Worm (Caenorhabditis elegans) whole organism, L2 larva: ENCODE measurements around the gene ZK512.11.

Source experiments
- nhr-237 ChIP-seq: fragments of 150-350 bp; optimal IDR thresholded peaks from 2 replicates; lab custom pipeline; 2014; ENCODE audit warnings: missing biosample characterization, missing genetic modification characterization
- skn-1 ChIP-seq: sonication (generic microtip); optimal IDR thresholded peaks from 2 replicates; lab custom pipeline; 2017; ENCODE audit warnings: missing biosample characterization, missing genetic modification characterization

DNA sequence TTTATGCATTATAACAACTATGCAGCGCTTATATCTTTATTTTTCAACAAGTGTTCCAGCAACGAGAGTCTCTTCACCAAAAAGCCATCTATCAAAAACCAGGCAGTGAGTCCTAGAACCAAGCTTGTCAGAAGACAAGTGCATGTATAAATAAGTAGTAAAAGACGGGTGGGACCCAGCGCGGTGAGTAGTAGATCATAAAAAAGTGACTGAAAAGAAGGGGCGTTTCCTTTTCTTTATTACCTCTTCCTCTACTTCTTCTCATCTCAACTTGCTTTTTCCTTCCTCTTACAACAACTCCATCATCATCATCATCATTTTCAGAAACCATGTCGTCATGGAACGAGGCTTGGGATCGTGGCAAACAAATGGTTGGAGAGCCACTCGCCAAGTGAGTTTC is 7.4 kb upstream of the ZK512.11 start, which contains the start of gene eat-4:
- TF ChIP-seq nhr-237 = no peak
- no peak for TF ChIP-seq skn-1 (tag; lab: Kevin White, UChicago)
